Worm (Caenorhabditis elegans) whole organism, early embryonic: Measurements from ENCODE around the gene ifbp-1.

Experiments
- B0310.2 ChIP-seq: sonication (generic microtip); optimal IDR thresholded peaks from 2 replicates; lab custom pipeline; 2016; ENCODE audit warnings: mild to moderate bottlenecking, missing genetic modification characterization, missing compliant biosample characterization
- aly-1 ChIP-seq: sonication (generic microtip); optimal IDR thresholded peaks from 2 replicates; lab custom pipeline; 2016; ENCODE audit warnings: missing genetic modification characterization, missing compliant biosample characterization
- ama-1 ChIP-seq: fragments of 150-350 bp; optimal IDR thresholded peaks from 2 replicates; lab custom pipeline; 2014
- ceh-13 ChIP-seq: fragments of 200-800 bp; sonication (Bioruptor generic); optimal IDR thresholded peaks from 2 replicates; lab custom pipeline; 2018; ENCODE audit warnings: mild to moderate bottlenecking, missing genetic modification characterization, missing compliant biosample characterization
- ceh-36 ChIP-seq: sonication (generic microtip); optimal IDR thresholded peaks from 2 replicates; lab custom pipeline; 2016; ENCODE audit warnings: missing genetic modification characterization, inconsistent platforms, missing compliant biosample characterization
- ets-7 ChIP-seq: sonication (generic microtip); optimal IDR thresholded peaks from 2 replicates; lab custom pipeline; 2016; ENCODE audit warnings: missing genotype, missing genetic modification characterization, missing compliant biosample characterization
- flt-1 ChIP-seq: fragments of 200-800 bp; sonication (Bioruptor generic); IDR thresholded peaks from 2 replicates; pipeline ENCODE4 v1.3.6; 2022; ENCODE audit warnings: missing genetic modification characterization, missing compliant biosample characterization
- hmbx-1 ChIP-seq: sonication (generic microtip); optimal IDR thresholded peaks from 2 replicates; lab custom pipeline; 2016; ENCODE audit warnings: mild to moderate bottlenecking, missing genetic modification characterization, missing compliant biosample characterization
- hnd-1 ChIP-seq: sonication (generic microtip); optimal IDR thresholded peaks from 2 replicates; lab custom pipeline; 2016; ENCODE audit warnings: missing genetic modification characterization, missing compliant biosample characterization
- tbx-11 ChIP-seq: fragments of 200-800 bp; sonication (Bioruptor generic); IDR thresholded peaks from 2 replicates; pipeline ENCODE4 v1.3.6; 2022; ENCODE audit warnings: missing genetic modification characterization, missing compliant biosample characterization
- tbx-37 ChIP-seq: fragments of 200-800 bp; sonication (Bioruptor generic); conservative IDR thresholded peaks from 2 replicates; pipeline ENCODE4 v1.3.6; 2022; ENCODE audit warnings: missing genetic modification reagents, missing genetic modification characterization, missing compliant biosample characterization
- tra-4 ChIP-seq: sonication (generic microtip); optimal IDR thresholded peaks from 2 replicates; lab custom pipeline; 2017; ENCODE audit warnings: missing genetic modification characterization, missing compliant biosample characterization

DNA sequence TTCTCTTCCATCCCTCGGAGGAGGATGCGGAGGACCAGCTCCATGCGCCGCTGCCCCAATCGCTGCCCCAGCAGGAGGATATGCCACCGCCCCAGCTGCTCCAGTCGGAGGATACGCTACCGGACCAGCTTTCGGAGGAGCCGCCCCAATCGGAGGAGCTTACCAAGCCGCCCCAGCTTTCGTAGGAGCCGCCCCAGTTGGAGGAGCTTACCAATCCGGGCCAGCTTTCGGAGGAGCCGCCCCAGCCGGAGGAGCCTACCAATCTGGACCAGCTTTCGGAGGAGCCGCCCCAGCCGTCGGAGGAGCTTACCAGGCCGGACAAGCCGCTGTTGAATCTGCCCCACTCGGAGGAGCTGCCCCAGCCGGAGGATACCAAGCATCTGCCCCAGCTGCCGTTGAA lies 35.4 kb upstream of the ifbp-1 start:
- no peak for TF ChIP-seq ama-1 (lab: Kevin White, UChicago)
- TF ChIP-seq flt-1 (GFP tag; lab: Robert Waterston, UW): no peak
- no peak for TF ChIP-seq hmbx-1 (tag; lab: Kevin White, UChicago)
- TF ChIP-seq tbx-37: no peak
- TF ChIP-seq ceh-13 (GFP tag; lab: Kevin White, UChicago): no peak
- no peak for TF ChIP-seq hnd-1 (tag; lab: Kevin White, UChicago)
- no peak for TF ChIP-seq ets-7 (tag; lab: Kevin White, UChicago)
- peak; percentile 35 for TF ChIP-seq ceh-36
- no peak for TF ChIP-seq tbx-11 (GFP tag; lab: Robert Waterston, UW)
- TF ChIP-seq aly-1 (tag; lab: Kevin White, UChicago): peak; percentile 18
- no peak for TF ChIP-seq B0310.2
- no peak for TF ChIP-seq tra-4 (tag; lab: Kevin White, UChicago)
